Worm (Caenorhabditis elegans): ENCODE measurements around the gene ucr-1.

DNA sequence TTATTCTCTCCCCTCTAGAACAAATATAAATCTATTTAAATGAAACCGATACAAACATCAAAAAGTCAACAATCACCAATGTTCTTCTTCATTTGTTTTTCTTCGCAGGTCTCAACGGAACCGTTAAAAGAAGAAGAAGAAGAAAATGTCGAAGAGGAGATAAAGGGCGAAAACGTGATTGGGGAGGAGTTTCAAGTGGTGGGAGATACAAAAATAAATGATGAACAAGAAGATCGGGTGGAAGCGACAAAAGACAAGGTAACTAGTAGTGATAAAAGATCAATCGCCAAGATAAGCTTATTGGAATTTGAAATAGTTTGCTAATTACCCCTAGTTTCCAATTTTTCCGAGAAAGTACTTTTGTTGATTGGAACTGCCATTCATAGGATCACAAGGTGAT, 41.7 kb upstream of the ucr-1 start:
- TF ChIP-seq efl-1 (GFP tag; optimal IDR thresholded peaks at IDR 0.05) (no peak), F57A8.1 (GFP tag; optimal IDR thresholded peaks at IDR 0.05) (no peak), F33H1.4 (GFP tag; IDR thresholded peaks at IDR 0.05) (no peak), D2030.7 (GFP tag; IDR thresholded peaks at IDR 0.05) (no peak)
